Worm (Caenorhabditis elegans) whole organism, L1 larva: ENCODE measurements around the gene lgc-53.

Experiments
- ceh-8 ChIP-seq: fragments of 200-800 bp; sonication (Bioruptor generic); optimal IDR thresholded peaks from 2 replicates; lab custom pipeline; 2018; ENCODE audit warnings: mild to moderate bottlenecking, missing genetic modification characterization, moderate library complexity, missing compliant biosample characterization
- elt-2 ChIP-seq: sonication (generic microtip); optimal IDR thresholded peaks from 2 replicates; lab custom pipeline; 2016; ENCODE audit warnings: missing genetic modification characterization, mild to moderate bottlenecking, inconsistent platforms, missing compliant biosample characterization, missing genetic modification reagents
- fkh-4 ChIP-seq: sonication (generic microtip); optimal IDR thresholded peaks from 2 replicates; lab custom pipeline; 2016; ENCODE audit warnings: missing compliant biosample characterization, missing genetic modification characterization, borderline replicate concordance
- fos-1 ChIP-seq: fragments of 150-350 bp; optimal IDR thresholded peaks from 2 replicates; lab custom pipeline; 2014; ENCODE audit warnings: missing biosample characterization, missing genetic modification characterization
- irx-1 ChIP-seq: sonication (generic microtip); optimal IDR thresholded peaks from 2 replicates; lab custom pipeline; 2016; ENCODE audit warnings: missing genetic modification characterization, missing compliant biosample characterization
- nhr-237 ChIP-seq: fragments of 150-350 bp; optimal IDR thresholded peaks from 2 replicates; lab custom pipeline; 2014; ENCODE audit warnings: missing biosample characterization, missing genetic modification characterization
- snpc-4 ChIP-seq: fragments of 150-350 bp; optimal IDR thresholded peaks from 2 replicates; lab custom pipeline; 2014; ENCODE audit warnings: missing biosample characterization, missing genetic modification characterization
- sptf-1 ChIP-seq: fragments of 150-350 bp; optimal IDR thresholded peaks from 2 replicates; lab custom pipeline; 2014; ENCODE audit warnings: missing biosample characterization, missing genetic modification characterization

ce11 chrX:16687377-16687776 lies 24.1 kb upstream of the lgc-53 start:
- TF ChIP-seq nhr-237, result no peak
- no peak for TF ChIP-seq fkh-4 (tag; lab: Kevin White, UChicago)
- TF ChIP-seq sptf-1, result no peak
- TF ChIP-seq elt-2, result no peak
- no peak for TF ChIP-seq irx-1 (tag; lab: Kevin White, UChicago)
- no peak for TF ChIP-seq fos-1 (tag; lab: Kevin White, UChicago)
- TF ChIP-seq ceh-8 (GFP tag; lab: Kevin White, UChicago), result no peak
- TF ChIP-seq snpc-4, result no peak
